Worm (Caenorhabditis elegans) whole organism, L4 larva: Measurements from ENCODE around the gene R09F10.5.

Experiments
- D1046.2 ChIP-seq: fragments of 200-800 bp; sonication (Bioruptor generic); IDR thresholded peaks from 2 replicates; pipeline ENCODE4 v1.3.6; 2022; ENCODE audit warnings: missing genetic modification characterization, missing compliant biosample characterization
- F26F4.8 ChIP-seq: fragments of 200-800 bp; sonication (Bioruptor generic); conservative IDR thresholded peaks from 2 replicates; pipeline ENCODE4 v1.3.6; 2022; ENCODE audit warnings: missing genetic modification characterization, missing compliant biosample characterization
- F49E8.2 ChIP-seq: sonication (generic microtip); optimal IDR thresholded peaks from 2 replicates; lab custom pipeline; 2016; ENCODE audit warnings: missing compliant biosample characterization, mild to moderate bottlenecking, missing genetic modification characterization, borderline replicate concordance
- T26A8.4 ChIP-seq: fragments of 200-800 bp; sonication (Bioruptor generic); IDR thresholded peaks from 2 replicates; pipeline ENCODE4 v1.3.6; 2022; ENCODE audit warnings: missing genetic modification characterization, missing compliant biosample characterization
- Y105C5A.15 ChIP-seq: fragments of 200-800 bp; sonication (Bioruptor generic); IDR thresholded peaks from 2 replicates; pipeline ENCODE4 v1.3.6; 2022; ENCODE audit warnings: missing genetic modification characterization, missing compliant biosample characterization
- Y5F2A.4 ChIP-seq: fragments of 200-800 bp; sonication (Bioruptor generic); optimal IDR thresholded peaks from 2 replicates; lab custom pipeline; 2018; ENCODE audit warnings: mild to moderate bottlenecking, missing genetic modification characterization, missing compliant biosample characterization
- aha-1 ChIP-seq: fragments of 150-350 bp; peaks from one replicate; lab custom pipeline; 2014; ENCODE audit warnings: missing biosample characterization, missing genetic modification characterization
- aly-2 ChIP-seq: sonication (generic microtip); optimal IDR thresholded peaks from 2 replicates; lab custom pipeline; 2018; ENCODE audit warnings: missing biosample characterization, missing genetic modification characterization
- arid-1 ChIP-seq: fragments of 200-800 bp; sonication (Bioruptor generic); conservative IDR thresholded peaks from 2 replicates; pipeline ENCODE4 v1.3.6; 2022; ENCODE audit warnings: missing genetic modification reagents, missing genetic modification characterization, missing compliant biosample characterization
- ceh-44 ChIP-seq: fragments of 200-800 bp; sonication (Bioruptor generic); IDR thresholded peaks from 2 replicates; pipeline ENCODE4 v1.3.6; 2022; ENCODE audit warnings: missing genetic modification reagents, missing genetic modification characterization, missing compliant biosample characterization
- daf-8 ChIP-seq: fragments of 200-800 bp; sonication (Bioruptor generic); IDR thresholded peaks from 2 replicates; pipeline ENCODE4 v1.3.6; 2022; ENCODE audit warnings: missing genetic modification characterization, missing compliant biosample characterization
- dpl-1 ChIP-seq: fragments of 150-350 bp; optimal IDR thresholded peaks from 2 replicates; lab custom pipeline; 2014; ENCODE audit warnings: missing biosample characterization, missing genetic modification reagents, missing genetic modification characterization
- dve-1 ChIP-seq: sonication (generic microtip); optimal IDR thresholded peaks from 2 replicates; lab custom pipeline; 2017; ENCODE audit warnings: antibody characterized with exemption, mild to moderate bottlenecking, missing genetic modification characterization, missing compliant biosample characterization; ENCODE audit not compliant: insufficient read depth
- fkh-10 ChIP-seq: fragments of 150-350 bp; optimal IDR thresholded peaks from 2 replicates; lab custom pipeline; 2014; ENCODE audit warnings: missing biosample characterization, missing genetic modification reagents, missing genetic modification characterization
- fos-1 ChIP-seq: fragments of 150-350 bp; optimal IDR thresholded peaks from 2 replicates; lab custom pipeline; 2014; ENCODE audit warnings: missing biosample characterization, missing genetic modification characterization
- gei-8 ChIP-seq: fragments of 200-800 bp; sonication (Bioruptor generic); optimal IDR thresholded peaks from 2 replicates; lab custom pipeline; 2018; ENCODE audit warnings: mild to moderate bottlenecking, missing genetic modification characterization, missing compliant biosample characterization
- hlh-11 ChIP-seq: fragments of 200-800 bp; sonication (Bioruptor generic); optimal IDR thresholded peaks from 2 replicates; lab custom pipeline; 2018; ENCODE audit warnings: mild to moderate bottlenecking, missing genetic modification characterization, missing compliant biosample characterization
- hmg-1.1 ChIP-seq: fragments of 200-800 bp; sonication (Bioruptor generic); IDR thresholded peaks from 2 replicates; pipeline ENCODE4 v1.3.6; 2022; ENCODE audit warnings: missing genetic modification reagents, missing genetic modification characterization, missing compliant biosample characterization
- lin-1 ChIP-seq: fragments of 200-800 bp; sonication (Bioruptor generic); IDR thresholded peaks from 2 replicates; pipeline ENCODE4 v1.3.6; 2022; ENCODE audit warnings: missing genetic modification reagents, missing genetic modification characterization, missing compliant biosample characterization
- lin-15B ChIP-seq: fragments of 150-350 bp; sonication (generic microtip); optimal IDR thresholded peaks from 3 replicates; lab custom pipeline; 2014; ENCODE audit warnings: missing biosample characterization, missing genetic modification characterization
- lin-29 ChIP-seq: fragments of 200-800 bp; sonication (Bioruptor generic); IDR thresholded peaks from 2 replicates; pipeline ENCODE4 v1.3.6; 2022; ENCODE audit warnings: missing genetic modification reagents, missing genetic modification characterization, missing compliant biosample characterization
- lin-39 ChIP-seq: fragments of 150-350 bp; optimal IDR thresholded peaks from 2 replicates; lab custom pipeline; 2014; ENCODE audit warnings: missing biosample characterization, missing genetic modification reagents, missing genetic modification characterization
- mxl-2 ChIP-seq: fragments of 200-800 bp; sonication (Bioruptor generic); conservative IDR thresholded peaks from 2 replicates; pipeline ENCODE4 v1.3.6; 2022; ENCODE audit warnings: missing genetic modification reagents, missing genetic modification characterization, missing compliant biosample characterization
- nhr-10 ChIP-seq: fragments of 150-350 bp; optimal IDR thresholded peaks from 2 replicates; lab custom pipeline; 2014; ENCODE audit warnings: missing biosample characterization, missing genetic modification characterization
- nhr-11 ChIP-seq: fragments of 150-350 bp; optimal IDR thresholded peaks from 2 replicates; lab custom pipeline; 2014; ENCODE audit warnings: missing biosample characterization, missing genetic modification characterization
- nhr-111 ChIP-seq: fragments of 200-800 bp; sonication (Bioruptor generic); optimal IDR thresholded peaks from 2 replicates; lab custom pipeline; 2018; ENCODE audit warnings: mild to moderate bottlenecking, missing genetic modification characterization, missing compliant biosample characterization
- nhr-28 ChIP-seq: fragments of 150-350 bp; optimal IDR thresholded peaks from 2 replicates; lab custom pipeline; 2014; ENCODE audit warnings: missing biosample characterization, missing genetic modification characterization
- nhr-76 ChIP-seq: fragments of 150-350 bp; optimal IDR thresholded peaks from 2 replicates; lab custom pipeline; 2014; ENCODE audit warnings: missing biosample characterization, missing genetic modification characterization
- php-3 ChIP-seq: fragments of 200-800 bp; sonication (Bioruptor generic); IDR thresholded peaks from 2 replicates; pipeline ENCODE4 v1.3.6; 2022; ENCODE audit warnings: missing genetic modification reagents, missing genetic modification characterization, missing compliant biosample characterization
- pqm-1 ChIP-seq: sonication (generic microtip); optimal IDR thresholded peaks from 2 replicates; lab custom pipeline; 2017; ENCODE audit warnings: missing biosample characterization, missing genetic modification characterization
- set-16 ChIP-seq: fragments of 200-800 bp; sonication (Bioruptor generic); IDR thresholded peaks from 2 replicates; pipeline ENCODE4 v1.3.6; 2022; ENCODE audit warnings: missing genetic modification reagents, missing genetic modification characterization, missing compliant biosample characterization
- skn-1 ChIP-seq: fragments of 150-350 bp; optimal IDR thresholded peaks from 2 replicates; lab custom pipeline; 2014; ENCODE audit warnings: missing biosample characterization, missing genetic modification characterization
- snpc-1.2 ChIP-seq: fragments of 200-800 bp; sonication (Bioruptor generic); IDR thresholded peaks from 2 replicates; pipeline ENCODE4 v1.3.6; 2022; ENCODE audit warnings: missing genetic modification reagents, missing genetic modification characterization, missing compliant biosample characterization
- spr-1 ChIP-seq: sonication (generic microtip); optimal IDR thresholded peaks from 2 replicates; lab custom pipeline; 2016; ENCODE audit warnings: mild to moderate bottlenecking, missing genetic modification characterization, missing compliant biosample characterization
- tag-97 ChIP-seq: fragments of 200-800 bp; sonication (Bioruptor generic); IDR thresholded peaks from 2 replicates; pipeline ENCODE4 v1.3.6; 2022; ENCODE audit warnings: missing genetic modification characterization, missing compliant biosample characterization
- zag-1 ChIP-seq: fragments of 150-350 bp; optimal IDR thresholded peaks from 2 replicates; lab custom pipeline; 2014; ENCODE audit warnings: missing biosample characterization, missing genetic modification characterization
- zfp-3 ChIP-seq: fragments of 200-800 bp; sonication (Bioruptor generic); conservative IDR thresholded peaks from 2 replicates; pipeline ENCODE4 v1.3.6; 2022; ENCODE audit warnings: missing genetic modification reagents, missing genetic modification characterization, missing compliant biosample characterization
- zip-11 ChIP-seq: fragments of 200-800 bp; sonication (Bioruptor generic); IDR thresholded peaks from 2 replicates; pipeline ENCODE4 v1.3.6; 2022; ENCODE audit warnings: missing genetic modification characterization, missing compliant biosample characterization
- zip-2 ChIP-seq: fragments of 150-350 bp; optimal IDR thresholded peaks from 2 replicates; lab custom pipeline; 2014; ENCODE audit warnings: missing biosample characterization, missing genetic modification characterization

The R09F10.5 gene

DNA sequence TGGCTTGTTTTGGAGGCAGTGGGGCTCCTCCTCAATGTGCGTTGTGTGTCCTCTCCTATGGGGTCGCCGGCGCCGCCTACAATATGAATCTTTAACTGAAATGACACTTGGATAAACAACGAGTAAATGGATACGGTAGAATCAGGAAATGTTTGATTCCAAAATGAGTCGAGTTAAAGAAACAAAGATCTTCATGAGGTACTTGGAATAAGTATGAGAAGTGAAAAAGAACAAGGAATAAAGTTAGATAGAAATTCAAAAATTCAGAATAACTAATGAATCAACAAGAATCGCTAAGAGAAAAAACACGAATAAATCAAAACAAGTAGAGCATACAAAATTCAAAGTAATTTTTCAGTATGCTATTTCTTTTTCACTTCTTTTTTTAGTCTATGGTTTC is 43.5 kb upstream of the R09F10.5 start, which contains the start of gene npr-28:
TSS of gene npr-28 (minus strand) at position 101 of the 400 bp plus-strand sequence.
- TF ChIP-seq hlh-11 (tag; lab: Kevin White, UChicago) (no peak), aha-1 (tag; lab: Kevin White, UChicago) (peak; percentile 70), set-16 (GFP tag; lab: Robert Waterston, UW) (no peak)

DNA sequence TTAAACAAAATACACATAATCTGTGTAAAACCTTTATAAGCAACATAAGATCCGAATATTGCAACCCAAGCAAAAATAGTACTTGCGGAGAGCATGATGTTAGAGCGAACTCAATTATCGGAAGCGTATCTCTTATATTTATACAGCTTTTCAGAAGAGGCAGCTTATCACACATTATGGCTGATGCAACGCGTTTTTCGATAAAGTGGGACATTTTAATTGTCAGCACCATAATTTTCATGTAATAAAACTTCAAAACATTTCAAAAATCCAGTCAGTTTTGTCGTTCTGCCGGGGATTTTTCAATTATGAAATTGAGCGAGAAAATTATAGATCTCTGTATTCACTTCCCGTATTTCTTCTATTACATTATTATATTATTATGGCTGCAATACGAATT is 38.7 kb upstream of the R09F10.5 start, which contains the start of gene drd-5:
TSS of gene drd-5 (minus strand) at position 101 of the 400 bp plus-strand sequence.
- TF ChIP-seq php-3 (GFP tag; lab: Robert Waterston, UW) (no peak), pqm-1 (tag; lab: Kevin White, UChicago) (peak; percentile 33), F26F4.8 (no peak), dve-1 (peak; percentile 32), zip-2 (tag; lab: Kevin White, UChicago) (no peak), spr-1 (tag; lab: Kevin White, UChicago) (no peak), zag-1 (tag; lab: Kevin White, UChicago) (no peak), Y105C5A.15 (GFP tag; lab: Robert Waterston, UW) (no peak)

- TF ChIP-seq zip-2 (tag; lab: Kevin White, UChicago) (no peak), lin-29 (GFP tag; lab: Robert Waterston, UW) (no peak), zfp-3 (GFP tag; lab: Robert Waterston, UW) (no peak), arid-1 (GFP tag; lab: Robert Waterston, UW) (no peak), nhr-11 (tag; lab: Kevin White, UChicago) (no peak), D1046.2 (GFP tag; lab: Robert Waterston, UW) (no peak), daf-8 (GFP tag; lab: Robert Waterston, UW) (no peak), lin-15B (tag; lab: Kevin White, UChicago) (no peak), php-3 (GFP tag; lab: Robert Waterston, UW) (no peak), hmg-1.1 (GFP tag; lab: Robert Waterston, UW) (no peak), ceh-44 (no peak), tag-97 (GFP tag; lab: Robert Waterston, UW) (no peak), lin-39 (tag; lab: Kevin White, UChicago) (no peak), nhr-111 (no peak), gei-8 (GFP tag; lab: Kevin White, UChicago) (no peak), F49E8.2 (tag; lab: Kevin White, UChicago) (no peak), lin-1 (no peak), nhr-76 (no peak), skn-1 (no peak), fos-1 (tag; lab: Kevin White, UChicago) (no peak)
These were observed 34.2 kb upstream of the R09F10.5 start, which contains the start of gene F55E10.1 for ce11 chrX:8341675-8342074. TSS of gene F55E10.1 (plus strand) at chrX:8341975.

DNA sequence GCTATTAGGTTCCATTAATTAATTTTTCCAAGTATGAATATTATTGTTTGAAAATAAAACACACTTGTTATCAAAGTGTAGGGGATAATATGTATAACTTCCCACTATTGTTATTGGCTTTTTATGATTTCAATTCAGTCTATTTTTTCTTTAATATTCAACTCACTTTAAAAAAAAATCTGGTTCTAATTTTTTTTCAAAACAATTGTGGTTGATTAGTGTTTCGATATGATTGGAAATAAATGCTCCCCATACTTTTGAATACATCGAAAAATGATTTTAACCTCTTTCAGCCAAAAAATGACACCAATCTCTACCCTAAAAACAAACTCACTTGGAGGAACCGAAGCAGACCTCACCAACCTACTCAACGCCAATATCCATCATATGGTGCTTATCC is 32.9 kb upstream of the R09F10.5 start, which contains the start of gene F55E10.2:
TSS of gene F55E10.2 (plus strand) at position 301 of the 400 bp plus-strand sequence.
- TF ChIP-seq Y5F2A.4 = no peak
- no peak for TF ChIP-seq mxl-2
- TF ChIP-seq nhr-10 (tag; lab: Kevin White, UChicago) = no peak
- TF ChIP-seq T26A8.4 = no peak
- no peak for TF ChIP-seq snpc-1.2 (GFP tag; lab: Robert Waterston, UW)
- TF ChIP-seq aly-2 (tag; lab: Kevin White, UChicago) = no peak
- no peak for TF ChIP-seq lin-15B (tag; lab: Kevin White, UChicago)
- no peak for TF ChIP-seq zag-1 (tag; lab: Kevin White, UChicago)

DNA sequence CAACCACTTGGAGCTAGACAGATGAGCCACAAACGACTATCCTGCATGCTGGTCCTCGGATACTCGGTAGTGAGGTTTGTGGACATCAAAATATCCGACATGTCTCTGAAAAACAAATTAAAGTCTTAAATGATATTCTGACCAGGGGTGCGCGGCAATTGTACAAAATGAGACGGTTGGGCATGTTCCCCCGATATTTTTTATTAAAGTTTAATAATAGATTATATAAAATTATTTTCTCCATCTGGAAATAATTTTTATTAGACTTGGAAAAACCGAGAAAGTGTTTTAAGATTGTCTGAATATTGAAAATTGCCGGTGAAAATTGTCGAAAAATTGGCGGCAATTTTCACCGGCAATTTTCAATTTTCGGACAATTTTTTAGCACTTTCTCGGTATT is 20.3 kb upstream of the R09F10.5 start, which contains the start of gene F55E10.4:
TSS of gene F55E10.4 (minus strand) at position 101 of the 400 bp plus-strand sequence.
- no peak for TF ChIP-seq fkh-10
- no peak for TF ChIP-seq zip-2 (tag; lab: Kevin White, UChicago)
- no peak for TF ChIP-seq D1046.2 (GFP tag; lab: Robert Waterston, UW)
- no peak for TF ChIP-seq hlh-11 (tag; lab: Kevin White, UChicago)
- TF ChIP-seq nhr-76 = no peak
- TF ChIP-seq nhr-10 (tag; lab: Kevin White, UChicago) = no peak
- TF ChIP-seq nhr-28 (tag; lab: Kevin White, UChicago) = no peak
- no peak for TF ChIP-seq Y105C5A.15 (GFP tag; lab: Robert Waterston, UW)
- TF ChIP-seq zip-11 = no peak
- TF ChIP-seq Y5F2A.4 = no peak
- no peak for TF ChIP-seq dpl-1
- TF ChIP-seq aly-2 (tag; lab: Kevin White, UChicago) = no peak
- TF ChIP-seq, all 104 proteins: peak for 0
